Fruit fly (Drosophila melanogaster) whole organism, embryonic: ENCODE measurements around the gene CG1628.

Experiments
- fd102C ChIP-seq: fragments of 200-800 bp; sonication (Bioruptor generic); optimal IDR thresholded peaks from 2 replicates; lab custom pipeline; 2018; ENCODE audit warnings: missing biosample characterization, mild to moderate bottlenecking, missing genetic modification characterization, moderate library complexity
- sug ChIP-seq: fragments of 200-800 bp; optimal IDR thresholded peaks from 2 replicates; lab custom pipeline; 2019; ENCODE audit warnings: missing biosample characterization, mild to moderate bottlenecking, missing genetic modification characterization, moderate library complexity
- tup ChIP-seq: fragments of 200-800 bp; sonication (Bioruptor generic); optimal IDR thresholded peaks from 2 replicates; lab custom pipeline; 2016; ENCODE audit warnings: missing biosample characterization, mild to moderate bottlenecking, missing genetic modification characterization, moderate library complexity

- TF ChIP-seq sug: no peak
- TF ChIP-seq fd102C: no peak
- TF ChIP-seq tup: no peak
These were observed 39.8 kb upstream of the CG1628 start for dm6 chrX:10642233-10642751.
